Worm (Caenorhabditis elegans): ENCODE results near the gene pfkb-1.2.

DNA sequence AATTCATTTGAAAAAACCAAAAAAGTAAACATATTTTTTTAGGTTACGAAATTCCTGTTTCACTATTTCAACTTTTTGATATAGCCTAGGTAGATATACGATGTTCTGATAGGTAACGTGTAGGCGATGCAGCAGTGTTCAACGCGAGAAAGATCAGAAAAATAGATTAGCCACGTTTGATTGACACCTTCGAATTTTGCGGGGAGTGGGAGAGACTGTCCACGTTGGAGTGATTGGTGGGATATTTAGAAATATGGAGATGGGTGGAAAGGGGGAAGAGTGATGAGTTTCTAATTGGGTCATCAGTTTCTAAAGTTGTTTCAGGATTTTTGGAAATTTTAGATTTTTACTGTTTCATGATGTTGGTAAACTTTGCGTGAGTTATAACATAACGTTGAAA, 18.6 kb upstream of the pfkb-1.2 start:
- TF ChIP-seq ceh-16 (tag; optimal IDR thresholded peaks at IDR 0.05) = peak; percentile 62
- TF ChIP-seq nhr-10 (tag; optimal IDR thresholded peaks at IDR 0.05) = no peak
- no peak for TF ChIP-seq mbf-1 (tag; optimal IDR thresholded peaks at IDR 0.05)
- no peak for TF ChIP-seq C34F6.9 (tag; optimal IDR thresholded peaks at IDR 0.05)

Data from whole organism, L2 larva.